Fruit fly (Drosophila melanogaster) whole organism, embryonic: ENCODE measurements around the gene GluRIA.

Experiments used
- ATbp ChIP-seq: fragments of 200-800 bp; sonication (Bioruptor generic); optimal IDR thresholded peaks from 2 replicates; lab custom pipeline; 2017; ENCODE audit warnings: missing biosample characterization, mild to moderate bottlenecking, missing genetic modification characterization, missing genetic modification reagents
- Aef1 ChIP-seq: fragments of 200-800 bp; sonication (Bioruptor generic); IDR thresholded peaks from 3 replicates; pipeline ENCODE4 v1.3.6; 2022; ENCODE audit warnings: missing biosample characterization, missing genetic modification characterization
- Bdp1 ChIP-seq: fragments of 200-800 bp; sonication (Bioruptor generic); optimal IDR thresholded peaks from 3 replicates; lab custom pipeline; 2016; ENCODE audit warnings: missing biosample characterization, missing genetic modification characterization
- CG11504 ChIP-seq: fragments of 200-800 bp; sonication (Bioruptor generic); optimal IDR thresholded peaks from 3 replicates; lab custom pipeline; 2019; ENCODE audit warnings: missing biosample characterization, mild to moderate bottlenecking, missing genetic modification characterization, moderate library complexity
- CG12071 ChIP-seq: fragments of 200-800 bp; sonication (Bioruptor generic); optimal IDR thresholded peaks from 3 replicates; lab custom pipeline; 2018; ENCODE audit warnings: missing biosample characterization, mild to moderate bottlenecking, missing genetic modification characterization
- CG13123 ChIP-seq: fragments of 200-800 bp; sonication (Bioruptor generic); optimal IDR thresholded peaks from 2 replicates; lab custom pipeline; 2016; ENCODE audit warnings: missing biosample characterization, missing genetic modification characterization
- CG13894 ChIP-seq: fragments of 200-800 bp; sonication (Bioruptor generic); optimal IDR thresholded peaks from 3 replicates; lab custom pipeline; 2018; ENCODE audit warnings: missing biosample characterization, mild to moderate bottlenecking, missing genetic modification characterization, moderate library complexity
- CG1529 ChIP-seq: fragments of 200-800 bp; sonication (Bioruptor generic); optimal IDR thresholded peaks from 3 replicates; lab custom pipeline; 2018; ENCODE audit warnings: missing biosample characterization, missing genetic modification characterization
- CG15601 ChIP-seq: fragments of 200-800 bp; sonication (Bioruptor generic); optimal IDR thresholded peaks from 3 replicates; lab custom pipeline; 2019; ENCODE audit warnings: missing biosample characterization, mild to moderate bottlenecking, missing genetic modification characterization, moderate library complexity
- CG17612 ChIP-seq: fragments of 200-800 bp; sonication (Bioruptor generic); IDR thresholded peaks from 2 replicates; pipeline ENCODE4 v1.3.6; 2022; ENCODE audit warnings: missing biosample characterization, missing genetic modification characterization
- CG2678 ChIP-seq: fragments of 200-800 bp; sonication (Bioruptor generic); optimal IDR thresholded peaks from 3 replicates; lab custom pipeline; 2019; ENCODE audit warnings: missing biosample characterization, mild to moderate bottlenecking, missing genetic modification characterization, moderate library complexity
- CG3163 ChIP-seq: fragments of 200-800 bp; sonication (Bioruptor generic); optimal IDR thresholded peaks from 3 replicates; lab custom pipeline; 2016; ENCODE audit warnings: missing biosample characterization, missing genetic modification characterization
- CG6254 ChIP-seq: fragments of 200-800 bp; sonication (Bioruptor generic); optimal IDR thresholded peaks from 3 replicates; lab custom pipeline; 2017; ENCODE audit warnings: mild to moderate bottlenecking, missing biosample characterization, missing genetic modification reagents, missing genetic modification characterization
- CG6689 ChIP-seq: fragments of 200-800 bp; sonication (Bioruptor generic); IDR thresholded peaks from 2 replicates; pipeline ENCODE4 v1.3.6; 2022; ENCODE audit warnings: missing biosample characterization, missing genetic modification characterization
- CG8281 ChIP-seq: fragments of 200-800 bp; sonication (Bioruptor generic); optimal IDR thresholded peaks from 2 replicates; lab custom pipeline; 2018; ENCODE audit warnings: missing biosample characterization, mild to moderate bottlenecking, missing genetic modification characterization, moderate library complexity
- Dbx ChIP-seq: fragments of 200-800 bp; sonication (Bioruptor generic); IDR thresholded peaks from 3 replicates; pipeline ENCODE4 v1.3.6; 2022; ENCODE audit warnings: missing biosample characterization, missing genetic modification characterization
- Deaf1 ChIP-seq: fragments of 200-800 bp; optimal IDR thresholded peaks from 3 replicates; lab custom pipeline; 2019; ENCODE audit warnings: missing biosample characterization, mild to moderate bottlenecking, missing genetic modification characterization, moderate library complexity
- Gug ChIP-seq: fragments of 200-800 bp; sonication (Bioruptor generic); IDR thresholded peaks from 4 replicates; pipeline ENCODE4 v1.3.6; 2022; ENCODE audit warnings: missing biosample characterization, missing genetic modification characterization
- HmgD ChIP-seq: fragments of 200-800 bp; sonication (Bioruptor generic); optimal IDR thresholded peaks from 3 replicates; lab custom pipeline; 2016; ENCODE audit warnings: missing biosample characterization, missing genetic modification characterization
- Hmx ChIP-seq: fragments of 200-800 bp; sonication (Bioruptor generic); optimal IDR thresholded peaks from 2 replicates; lab custom pipeline; 2016; ENCODE audit warnings: missing biosample characterization, missing genetic modification characterization
- Jarid2 ChIP-seq: fragments of 200-800 bp; sonication (Bioruptor generic); optimal IDR thresholded peaks from 3 replicates; lab custom pipeline; 2017; ENCODE audit warnings: mild to moderate bottlenecking, missing biosample characterization, missing genetic modification reagents, missing genetic modification characterization
- Med ChIP-seq: fragments of 200-800 bp; sonication (Bioruptor generic); peaks from one replicate; lab custom pipeline; 2016; ENCODE audit warnings: missing biosample characterization, missing genetic modification characterization, mild to moderate bottlenecking, inconsistent platforms, moderate library complexity
- Nf-YB ChIP-seq: fragments of 200-800 bp; sonication (Bioruptor generic); optimal IDR thresholded peaks from 3 replicates; lab custom pipeline; 2019; ENCODE audit warnings: missing biosample characterization, mild to moderate bottlenecking, missing genetic modification characterization, moderate library complexity
- Sox102F ChIP-seq: fragments of 200-800 bp; sonication (Bioruptor generic); optimal IDR thresholded peaks from 2 replicates; lab custom pipeline; 2018; ENCODE audit warnings: missing biosample characterization, mild to moderate bottlenecking, missing genetic modification characterization, moderate library complexity
- chif ChIP-seq, 2 experiments: fragments of 200-800 bp; sonication (Bioruptor generic); optimal IDR thresholded peaks; 3 replicates each; lab custom pipeline; 2016; ENCODE audit warnings: missing biosample characterization in 2 of 2, missing genetic modification characterization in 2 of 2
- corto ChIP-seq: fragments of 200-800 bp; sonication (Bioruptor generic); optimal IDR thresholded peaks from 2 replicates; lab custom pipeline; 2016; ENCODE audit warnings: missing biosample characterization, mild to moderate bottlenecking, missing genetic modification characterization, moderate library complexity
- dati ChIP-seq: fragments of 200-800 bp; sonication (Bioruptor generic); IDR thresholded peaks from 2 replicates; pipeline ENCODE4 v1.3.6; 2022; ENCODE audit warnings: missing biosample characterization, missing genetic modification characterization
- fd96Cb ChIP-seq: fragments of 200-800 bp; sonication (Bioruptor generic); optimal IDR thresholded peaks from 2 replicates; lab custom pipeline; 2018; ENCODE audit warnings: missing biosample characterization, mild to moderate bottlenecking, missing genetic modification characterization, moderate library complexity
- gce ChIP-seq: fragments of 200-800 bp; sonication (Bioruptor generic); IDR thresholded peaks from 3 replicates; pipeline ENCODE4 v1.3.6; 2022; ENCODE audit warnings: missing biosample characterization, missing genetic modification characterization
- gem ChIP-seq: fragments of 200-800 bp; sonication (Bioruptor generic); optimal IDR thresholded peaks from 2 replicates; lab custom pipeline; 2019; ENCODE audit warnings: missing biosample characterization, mild to moderate bottlenecking, missing genetic modification characterization, moderate library complexity
- h ChIP-seq: fragments of >200 bp; optimal IDR thresholded peaks from 2 replicates; lab custom pipeline; 2017
- jumu ChIP-seq: fragments of 200-800 bp; sonication (Bioruptor generic); optimal IDR thresholded peaks from 3 replicates; lab custom pipeline; 2016; ENCODE audit warnings: missing biosample characterization, missing genetic modification characterization
- luna ChIP-seq: fragments of 200-800 bp; sonication (Bioruptor generic); optimal IDR thresholded peaks from 2 replicates; lab custom pipeline; 2016; ENCODE audit warnings: missing biosample characterization, missing genetic modification characterization
- nerfin-1 ChIP-seq: fragments of 200-800 bp; sonication (Bioruptor generic); optimal IDR thresholded peaks from 3 replicates; lab custom pipeline; 2019; ENCODE audit warnings: missing biosample characterization, mild to moderate bottlenecking, missing genetic modification characterization, moderate library complexity
- nerfin-2 ChIP-seq: fragments of 200-800 bp; sonication (Bioruptor generic); IDR thresholded peaks from 2 replicates; pipeline ENCODE4 v1.3.6; 2022; ENCODE audit warnings: missing biosample characterization, missing genetic modification characterization; ENCODE audit not compliant: partially characterized antibody
- nmo ChIP-seq: fragments of 200-800 bp; sonication (Bioruptor generic); optimal IDR thresholded peaks from 2 replicates; lab custom pipeline; 2018; ENCODE audit warnings: missing biosample characterization, mild to moderate bottlenecking, missing genetic modification characterization, moderate library complexity
- prd ChIP-seq, 3 experiments: fragments of >200 bp in 2 of 3; fragments of 200-800 bp in 1 of 3; sonication (Bioruptor generic) in 1 of 3; optimal IDR thresholded peaks in 2 of 3; IDR thresholded peaks in 1 of 3; 2 replicates in 2 of 3; 3 replicates in 1 of 3; pipeline versions ENCODE4 v1.3.6 to Lab custom; 2017 to 2022; ENCODE audit warnings: missing biosample characterization in 1 of 3, missing genetic modification characterization in 1 of 3
- row ChIP-seq: fragments of 200-800 bp; sonication (Bioruptor generic); IDR thresholded peaks from 3 replicates; pipeline ENCODE4 v1.3.6; 2022; ENCODE audit warnings: missing biosample characterization, missing genetic modification characterization
- sens ChIP-seq: fragments of 200-800 bp; sonication (Bioruptor generic); peaks from one replicate; lab custom pipeline; 2016; ENCODE audit warnings: missing biosample characterization, missing genetic modification characterization
- toy ChIP-seq: fragments of 200-800 bp; sonication (Bioruptor generic); IDR thresholded peaks from 2 replicates; pipeline ENCODE4 v1.3.6; 2022; ENCODE audit warnings: missing biosample characterization, missing genetic modification characterization
- twi ChIP-seq: fragments of 200-800 bp; optimal IDR thresholded peaks from 2 replicates; lab custom pipeline; 2019; ENCODE audit warnings: missing biosample characterization, mild to moderate bottlenecking, missing genetic modification characterization, moderate library complexity
- unc-4 ChIP-seq: fragments of 200-800 bp; sonication (Bioruptor generic); IDR thresholded peaks from 2 replicates; pipeline ENCODE4 v1.3.6; 2022; ENCODE audit warnings: missing biosample characterization, missing genetic modification characterization; ENCODE audit not compliant: partially characterized antibody

GluRIA gene

DNA sequence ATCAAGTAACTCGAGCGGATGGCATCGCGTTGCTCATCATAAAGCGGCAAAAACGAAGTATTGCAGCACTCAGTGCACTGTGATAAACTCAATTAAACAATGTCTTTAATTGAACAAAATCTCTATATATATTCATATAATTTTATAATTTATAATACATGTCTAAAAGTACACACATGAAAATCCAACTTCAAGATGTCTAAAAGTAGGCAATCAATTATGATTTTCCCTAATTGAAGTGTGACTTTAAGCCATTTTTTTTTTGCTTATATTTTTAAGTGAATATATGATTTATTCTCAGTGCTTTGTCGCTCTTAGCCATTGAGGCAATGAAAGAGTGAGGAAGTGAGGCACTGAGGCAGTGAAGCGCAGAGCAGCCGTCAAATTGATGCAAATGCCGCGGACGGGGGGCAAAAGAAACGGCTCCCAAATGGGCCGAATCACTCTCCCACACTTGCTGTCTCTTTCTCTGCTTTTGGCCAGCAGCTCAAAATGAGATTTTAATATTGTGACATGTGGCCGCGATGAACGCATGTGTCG is 46.4 kb upstream of the GluRIA start (continued):
- TF ChIP-seq ATbp (GFP tag; lab: Kevin White, UChicago), result peak; percentile 12
- no peak for TF ChIP-seq nerfin-1 (tag; lab: Kevin White, UChicago)
- TF ChIP-seq chif (GFP tag; optimal IDR thresholded peaks at IDR 0.05; lab: Kevin White, UChicago), result no peak
- TF ChIP-seq dati (GFP tag; lab: Robert Waterston, UW), result no peak
- TF ChIP-seq gem (tag; lab: Kevin White, UChicago), result peak; percentile 42
- no peak for TF ChIP-seq prd (optimal IDR thresholded peaks at IDR 0.05; lab: Kevin White, UChicago)
- 0 out of 3 replicates have a peak, but pooled peaks have one; percentile 6 for TF ChIP-seq prd (GFP tag; IDR thresholded peaks at IDR 0.05; lab: Robert Waterston, UW)
- TF ChIP-seq unc-4 (GFP tag; lab: Robert Waterston, UW), result no peak
- TF ChIP-seq CG3163 (GFP tag; lab: Kevin White, UChicago), result no peak
- TF ChIP-seq CG2678 (tag; lab: Kevin White, UChicago), result peak; percentile 31
- TF ChIP-seq jumu (GFP tag; lab: Kevin White, UChicago), result no peak
- TF ChIP-seq twi, result no peak
- no peak for TF ChIP-seq gce (GFP tag; lab: Robert Waterston, UW)
- TF ChIP-seq sens (GFP tag; lab: Kevin White, UChicago), result peak; percentile 11
- TF ChIP-seq CG15601, result no peak
- peak; percentile 72; the same call in 1 of the 2 replicates for TF ChIP-seq CG17612 (GFP tag; lab: Robert Waterston, UW)
- TF ChIP-seq fd96Cb (tag; lab: Kevin White, UChicago), result peak; percentile 10
- no peak for TF ChIP-seq Aef1 (GFP tag; lab: Robert Waterston, UW)
- TF ChIP-seq CG6689 (GFP tag; lab: Robert Waterston, UW), result no peak
- no peak for TF ChIP-seq Gug (GFP tag; lab: Robert Waterston, UW)
- TF ChIP-seq HmgD (GFP tag; lab: Kevin White, UChicago), result no peak
- TF ChIP-seq Hmx (GFP tag; lab: Kevin White, UChicago), result no peak
- TF ChIP-seq nmo, result peak; percentile 17
- TF ChIP-seq CG12071 (GFP tag; lab: Kevin White, UChicago), result no peak
- no peak for TF ChIP-seq CG6254 (GFP tag; lab: Kevin White, UChicago)
- TF ChIP-seq Dbx, result no peak
- TF ChIP-seq CG13123, result no peak
- no peak for TF ChIP-seq Deaf1 (tag; lab: Kevin White, UChicago)
- no peak for TF ChIP-seq h (lab: Kevin White, UChicago)
- TF ChIP-seq luna (GFP tag; lab: Kevin White, UChicago), result no peak
- TF ChIP-seq CG11504 (tag; lab: Kevin White, UChicago), result peak; percentile 39
- no peak for TF ChIP-seq corto
- TF ChIP-seq Jarid2 (GFP tag; lab: Kevin White, UChicago), result no peak
- no peak for TF ChIP-seq Bdp1 (GFP tag; lab: Kevin White, UChicago)
- no peak for TF ChIP-seq toy
- TF ChIP-seq Sox102F (GFP tag; lab: Kevin White, UChicago), result peak; percentile 41
- TF ChIP-seq CG1529 (GFP tag; lab: Kevin White, UChicago), result no peak
- TF ChIP-seq CG13894 (tag; lab: Kevin White, UChicago), result no peak
- TF ChIP-seq Med (GFP tag; lab: Kevin White, UChicago), result peak; percentile 45
- peak; percentile 99 for TF ChIP-seq CG8281 (tag; lab: Kevin White, UChicago)
- TF ChIP-seq Nf-YB (GFP tag; lab: Kevin White, UChicago), result no peak
- peak; percentile 30; the same call in 1 of the 3 replicates for TF ChIP-seq row (GFP tag; lab: Robert Waterston, UW)
- no peak for TF ChIP-seq nerfin-2 (GFP tag; lab: Robert Waterston, UW)
